Fruit fly (Drosophila melanogaster): ENCODE measurements around the gene Or82a.

- TF ChIP-seq Gug (GFP tag; IDR thresholded peaks at IDR 0.05) (no peak), Hr39 (GFP tag; optimal IDR thresholded peaks at IDR 0.05) (no peak), CG6163 (GFP tag; IDR thresholded peaks at IDR 0.05) (no peak), CG6854 (GFP tag; optimal IDR thresholded peaks at IDR 0.05) (no peak), CG31627 (GFP tag; optimal IDR thresholded peaks at IDR 0.05) (no peak), CG3032 (tag; optimal IDR thresholded peaks at IDR 0.05) (no peak), Eip93F (GFP tag; optimal IDR thresholded peaks at IDR 0.05) (no peak), Sox102F (GFP tag; optimal IDR thresholded peaks at IDR 0.05) (no peak), OdsH (GFP tag; optimal IDR thresholded peaks at IDR 0.05) (no peak), Smox (GFP tag; optimal IDR thresholded peaks at IDR 0.05) (no peak), topi (GFP tag; optimal IDR thresholded peaks at IDR 0.05) (no peak), pdm3 (GFP tag; optimal IDR thresholded peaks at IDR 0.05) (no peak), CG16779 (tag; optimal IDR thresholded peaks at IDR 0.05) (no peak)
Measured at dm6 chr3R:4233018-4233385, 23.8 kb upstream of the Or82a start, which contains the start of gene abs.

Data from whole organism, prepupa.